Worm (Caenorhabditis elegans) whole organism, L3 larva: Measurements from ENCODE around the gene K10D11.5.

ENCODE experiments used
- aly-2 ChIP-seq: fragments of 150-350 bp; optimal IDR thresholded peaks from 2 replicates; lab custom pipeline; 2014; ENCODE audit warnings: missing biosample characterization, missing genetic modification characterization
- ama-1 ChIP-seq: fragments of 150-350 bp; optimal IDR thresholded peaks from 2 replicates; lab custom pipeline; 2018
- ceh-28 ChIP-seq: fragments of 150-350 bp; optimal IDR thresholded peaks from 2 replicates; lab custom pipeline; 2014; ENCODE audit warnings: missing biosample characterization, missing genetic modification reagents, missing genetic modification characterization
- ceh-82 ChIP-seq: fragments of 150-350 bp; optimal IDR thresholded peaks from 2 replicates; lab custom pipeline; 2014; ENCODE audit warnings: missing biosample characterization, missing genetic modification characterization
- daf-12 ChIP-seq: fragments of 150-350 bp; optimal IDR thresholded peaks from 2 replicates; lab custom pipeline; 2014; ENCODE audit warnings: missing biosample characterization, missing genetic modification reagents, missing genetic modification characterization
- hmg-11 ChIP-seq: sonication (generic microtip); optimal IDR thresholded peaks from 2 replicates; lab custom pipeline; 2016; ENCODE audit warnings: missing genetic modification characterization, missing compliant biosample characterization
- mdl-1 ChIP-seq: fragments of 150-350 bp; optimal IDR thresholded peaks from 2 replicates; lab custom pipeline; 2014; ENCODE audit warnings: missing biosample characterization, missing genetic modification characterization
- nhr-11 ChIP-seq: fragments of 150-350 bp; optimal IDR thresholded peaks from 2 replicates; lab custom pipeline; 2014; ENCODE audit warnings: missing biosample characterization, missing genetic modification characterization
- nhr-12 ChIP-seq: fragments of 150-350 bp; optimal IDR thresholded peaks from 2 replicates; lab custom pipeline; 2014; ENCODE audit warnings: missing biosample characterization, missing genetic modification characterization
- snpc-4 ChIP-seq: fragments of 150-350 bp; optimal IDR thresholded peaks from 2 replicates; lab custom pipeline; 2014; ENCODE audit warnings: missing biosample characterization, missing genetic modification characterization

DNA sequence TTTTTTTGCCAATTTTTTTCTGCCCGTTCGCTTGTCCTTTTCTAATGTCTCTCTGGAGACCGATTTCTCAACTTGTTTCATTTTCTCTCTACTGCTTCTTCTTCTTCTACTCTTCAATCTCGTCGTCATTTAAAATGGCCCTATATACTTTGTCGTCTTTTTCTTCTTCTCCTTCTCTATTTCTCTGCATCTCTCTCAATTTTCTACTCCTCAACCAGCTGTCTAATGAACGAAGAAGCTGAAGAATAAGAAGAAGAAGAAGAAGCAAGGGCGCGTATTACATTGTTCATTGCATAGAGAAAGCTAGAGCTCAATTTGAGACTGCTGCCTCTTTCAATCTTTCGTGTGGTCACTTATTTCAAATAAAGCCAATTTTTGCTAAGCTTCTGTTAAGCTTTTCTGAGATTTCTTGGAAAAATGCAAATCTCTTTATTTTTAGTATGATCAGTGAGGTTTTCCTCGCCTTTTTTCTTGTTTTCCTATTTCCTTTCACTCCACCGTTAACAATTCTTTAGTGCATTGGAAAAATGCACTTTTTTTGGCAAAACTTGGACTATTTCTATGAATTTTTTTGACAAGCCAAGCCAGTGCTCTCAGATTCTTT, 24.3 kb upstream of the K10D11.5 start:
- TF ChIP-seq mdl-1 (tag; lab: Kevin White, UChicago) (no peak), daf-12 (tag; lab: Kevin White, UChicago) (no peak), ceh-82 (tag; lab: Kevin White, UChicago) (no peak), ama-1 (no peak), ceh-28 (tag; lab: Kevin White, UChicago) (no peak), hmg-11 (no peak), nhr-12 (tag; lab: Kevin White, UChicago) (no peak), nhr-11 (tag; lab: Kevin White, UChicago) (no peak), aly-2 (no peak), snpc-4 (no peak)
